Worm (Caenorhabditis elegans) whole organism, L3 larva: ENCODE measurements around the gene F11E6.8.

ENCODE experiments used
- R02D3.7 ChIP-seq: fragments of 150-350 bp; optimal IDR thresholded peaks from 2 replicates; lab custom pipeline; 2014; ENCODE audit warnings: missing biosample characterization, missing genetic modification characterization
- ZK546.5 ChIP-seq: sonication (generic microtip); optimal IDR thresholded peaks from 2 replicates; lab custom pipeline; 2017; ENCODE audit warnings: missing biosample characterization, missing genetic modification characterization
- aly-2 ChIP-seq: fragments of 150-350 bp; optimal IDR thresholded peaks from 2 replicates; lab custom pipeline; 2014; ENCODE audit warnings: missing biosample characterization, missing genetic modification characterization
- ama-1 ChIP-seq: fragments of 150-350 bp; optimal IDR thresholded peaks from 2 replicates; lab custom pipeline; 2018
- daf-12 ChIP-seq: fragments of 150-350 bp; optimal IDR thresholded peaks from 2 replicates; lab custom pipeline; 2014; ENCODE audit warnings: missing biosample characterization, missing genetic modification reagents, missing genetic modification characterization
- elt-1 ChIP-seq: fragments of 150-350 bp; optimal IDR thresholded peaks from 2 replicates; lab custom pipeline; 2014; ENCODE audit warnings: missing biosample characterization, missing genetic modification characterization
- elt-2 ChIP-seq: sonication (generic microtip); optimal IDR thresholded peaks from 2 replicates; lab custom pipeline; 2016; ENCODE audit warnings: missing genetic modification reagents, mild to moderate bottlenecking, missing genetic modification characterization, missing compliant biosample characterization
- elt-3 ChIP-seq, 3 experiments: fragments of 150-350 bp in 1 of 3; sonication (generic microtip) in 2 of 3; optimal IDR thresholded peaks; 2 replicates in 2 of 3; 4 replicates in 1 of 3; lab custom pipeline; 2014 to 2017; ENCODE audit warnings: missing biosample characterization in 3 of 3, missing genetic modification characterization in 3 of 3
- fkh-10 ChIP-seq: sonication (generic microtip); optimal IDR thresholded peaks from 2 replicates; lab custom pipeline; 2017; ENCODE audit warnings: missing biosample characterization, missing genetic modification reagents, missing genetic modification characterization
- fkh-2 ChIP-seq: fragments of 150-350 bp; optimal IDR thresholded peaks from 2 replicates; lab custom pipeline; 2014; ENCODE audit warnings: missing biosample characterization, missing genetic modification reagents, missing genetic modification characterization
- hmg-11 ChIP-seq: sonication (generic microtip); optimal IDR thresholded peaks from 2 replicates; lab custom pipeline; 2016; ENCODE audit warnings: missing genetic modification characterization, missing compliant biosample characterization
- jun-1 ChIP-seq: fragments of 150-350 bp; optimal IDR thresholded peaks from 2 replicates; lab custom pipeline; 2014; ENCODE audit warnings: missing biosample characterization, missing genetic modification reagents, missing genetic modification characterization
- lin-39 ChIP-seq: fragments of 150-350 bp; optimal IDR thresholded peaks from 2 replicates; lab custom pipeline; 2018; ENCODE audit warnings: missing biosample characterization, missing genetic modification reagents, missing genetic modification characterization
- mdl-1 ChIP-seq: fragments of 150-350 bp; optimal IDR thresholded peaks from 2 replicates; lab custom pipeline; 2014; ENCODE audit warnings: missing biosample characterization, missing genetic modification characterization
- mml-1 ChIP-seq: fragments of 150-350 bp; sonication (generic microtip); optimal IDR thresholded peaks from 3 replicates; lab custom pipeline; 2014; ENCODE audit warnings: missing biosample characterization, missing genetic modification characterization
- nfya-1 ChIP-seq: sonication (generic microtip); optimal IDR thresholded peaks from 2 replicates; lab custom pipeline; 2017; ENCODE audit warnings: missing genetic modification characterization, mild to moderate bottlenecking, missing compliant biosample characterization, antibody characterized with exemption, moderate library complexity; ENCODE audit not compliant: insufficient read depth
- nhr-11 ChIP-seq: fragments of 150-350 bp; optimal IDR thresholded peaks from 2 replicates; lab custom pipeline; 2014; ENCODE audit warnings: missing biosample characterization, missing genetic modification characterization
- nhr-23 ChIP-seq: fragments of 150-350 bp; optimal IDR thresholded peaks from 2 replicates; lab custom pipeline; 2014; ENCODE audit warnings: missing biosample characterization, missing genetic modification reagents, missing genetic modification characterization
- nhr-237 ChIP-seq: fragments of 150-350 bp; optimal IDR thresholded peaks from 2 replicates; lab custom pipeline; 2014; ENCODE audit warnings: missing biosample characterization, missing genetic modification characterization
- nhr-25 ChIP-seq: sonication (generic microtip); optimal IDR thresholded peaks from 2 replicates; lab custom pipeline; 2017; ENCODE audit warnings: missing biosample characterization, missing genetic modification characterization
- nhr-28 ChIP-seq: fragments of 150-350 bp; optimal IDR thresholded peaks from 2 replicates; lab custom pipeline; 2014; ENCODE audit warnings: missing biosample characterization, missing genetic modification characterization
- nhr-43 ChIP-seq: sonication (generic microtip); optimal IDR thresholded peaks from 2 replicates; lab custom pipeline; 2016; ENCODE audit warnings: mild to moderate bottlenecking, missing genetic modification characterization, missing compliant biosample characterization; ENCODE audit not compliant: poor library complexity, severe bottlenecking
- nhr-67 ChIP-seq: fragments of 150-350 bp; optimal IDR thresholded peaks from 2 replicates; lab custom pipeline; 2014; ENCODE audit warnings: missing biosample characterization, missing genetic modification characterization
- nhr-76 ChIP-seq: fragments of 150-350 bp; sonication (generic microtip); optimal IDR thresholded peaks from 5 replicates; lab custom pipeline; 2014; ENCODE audit warnings: missing biosample characterization, missing genetic modification characterization
- pha-4 ChIP-seq: fragments of 150-350 bp; optimal IDR thresholded peaks from 2 replicates; lab custom pipeline; 2014; ENCODE audit warnings: missing biosample characterization, missing genetic modification reagents, missing genetic modification characterization
- pqm-1 ChIP-seq: fragments of 150-350 bp; optimal IDR thresholded peaks from 2 replicates; lab custom pipeline; 2017; ENCODE audit warnings: missing biosample characterization, missing genetic modification characterization, inconsistent platforms
- sea-2 ChIP-seq: fragments of 150-350 bp; sonication (generic microtip); optimal IDR thresholded peaks from 4 replicates; lab custom pipeline; 2014; ENCODE audit warnings: missing biosample characterization, missing genetic modification reagents, missing genetic modification characterization
- skn-1 ChIP-seq: fragments of 150-350 bp; optimal IDR thresholded peaks from 2 replicates; lab custom pipeline; 2014; ENCODE audit warnings: missing biosample characterization, missing genetic modification characterization
- unc-39 ChIP-seq: sonication (generic microtip); optimal IDR thresholded peaks from 4 replicates; lab custom pipeline; 2017; ENCODE audit warnings: missing biosample characterization, missing genetic modification characterization
- unc-62 ChIP-seq: fragments of 150-350 bp; sonication (generic microtip); optimal IDR thresholded peaks from 4 replicates; lab custom pipeline; 2014; ENCODE audit warnings: missing biosample characterization, missing genetic modification reagents, missing genetic modification characterization
- ztf-11 ChIP-seq: fragments of 150-350 bp; optimal IDR thresholded peaks from 2 replicates; lab custom pipeline; 2014; ENCODE audit warnings: missing biosample characterization, missing genetic modification characterization

The F11E6.8 gene

DNA sequence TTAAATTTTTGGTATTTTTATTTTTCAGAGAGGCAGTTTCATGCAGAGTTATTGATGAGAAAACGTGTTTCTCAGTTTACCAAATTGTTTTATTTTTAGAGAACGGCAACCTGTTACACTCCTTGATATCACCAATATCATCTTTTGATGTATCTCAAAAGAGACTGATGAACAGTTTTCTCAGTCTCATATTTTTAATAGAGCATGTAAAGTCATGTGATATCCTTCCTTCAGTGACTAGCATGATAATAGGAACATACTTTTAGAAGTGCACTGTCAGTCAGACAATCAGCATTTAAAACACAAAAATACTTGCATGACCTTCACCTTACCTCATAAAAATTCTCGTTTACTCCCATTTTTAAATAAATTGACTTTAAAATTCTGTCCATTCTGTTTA is 7.8 kb downstream of the F11E6.8 start, which contains the start of gene F11E6.11:
Gene F11E6.11, plus strand, starts transcription at position 325 of the 400 bp plus-strand sequence.
- TF ChIP-seq nhr-11 (tag; lab: Kevin White, UChicago) (no peak), skn-1 (no peak), hmg-11 (no peak), pha-4 (tag; lab: Kevin White, UChicago) (no peak), nhr-23 (tag; lab: Kevin White, UChicago) (peak; percentile 15), fkh-10 (GFP tag; lab: Kevin White, UChicago) (no peak), ztf-11 (tag; lab: Kevin White, UChicago) (no peak), nhr-43 (tag; lab: Kevin White, UChicago) (peak; percentile 36), pqm-1 (tag; lab: Kevin White, UChicago) (peak; percentile 6), nhr-25 (tag; lab: Kevin White, UChicago) (peak; percentile 51)
- TF ChIP-seq, all 47 proteins: peak for 4

ce11 chrIV:17441260-17441659 is 9.1 kb downstream of the F11E6.8 start:
- TF ChIP-seq nhr-43 (tag; lab: Kevin White, UChicago) (peak; percentile 6), mml-1 (tag; lab: Kevin White, UChicago) (no peak), pqm-1 (tag; lab: Kevin White, UChicago) (no peak), nhr-76 (tag; lab: Kevin White, UChicago) (no peak), nhr-25 (tag; lab: Kevin White, UChicago) (peak; percentile 39), elt-2 (tag; lab: Kevin White, UChicago) (peak; percentile 25)

DNA sequence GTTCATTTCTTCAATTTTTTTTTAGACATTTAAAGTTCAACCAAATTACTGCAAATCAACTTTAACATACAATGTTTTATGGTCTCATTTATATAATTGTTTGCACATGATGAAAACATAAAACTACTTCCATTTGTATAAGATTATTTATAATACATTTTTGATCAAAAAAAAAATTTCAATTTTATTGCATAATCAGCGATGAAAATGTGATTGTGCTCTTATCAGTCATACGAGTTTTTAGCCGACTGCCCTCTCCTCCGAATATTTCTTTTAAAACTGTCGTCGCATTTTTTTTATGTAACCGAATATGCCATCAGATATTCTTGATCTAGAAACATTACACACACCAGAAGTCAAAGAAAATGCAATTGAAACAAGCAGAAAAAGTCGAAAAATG is 9.9 kb downstream of the F11E6.8 start, which contains the start of gene F08A7.1:
Gene F08A7.1, plus strand, starts transcription at position 191 of the 400 bp plus-strand sequence.
- TF ChIP-seq pqm-1 (tag; lab: Kevin White, UChicago) (peak; percentile 78), elt-2 (tag; lab: Kevin White, UChicago) (peak; percentile 71), pha-4 (tag; lab: Kevin White, UChicago) (peak; percentile 48), fkh-2 (tag; lab: Kevin White, UChicago) (no peak)

DNA sequence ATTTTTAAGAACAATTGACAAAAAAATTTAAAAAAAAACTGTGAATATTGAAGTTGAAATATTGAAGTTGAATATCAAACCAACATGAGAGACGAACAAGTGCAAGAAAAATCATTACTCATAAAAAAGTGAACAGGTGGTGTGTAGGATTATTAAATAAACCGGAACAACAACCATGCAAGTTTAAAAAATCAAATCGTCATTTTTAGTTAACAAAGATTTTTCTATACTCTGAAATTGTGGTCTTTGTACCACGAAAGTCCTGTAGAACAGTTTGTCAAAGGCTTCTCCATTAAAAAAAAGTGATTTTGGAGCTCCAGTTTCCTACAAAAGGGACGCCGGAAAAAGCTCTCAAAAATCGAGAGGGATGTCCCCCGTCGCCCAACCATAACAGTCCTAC is 10.3 kb downstream of the F11E6.8 start, which contains the start of gene C06A12.19:
Gene C06A12.19, minus strand, starts transcription at position 101 of the 400 bp plus-strand sequence.
- TF ChIP-seq pha-4 (tag; lab: Kevin White, UChicago) (no peak), unc-39 (tag; lab: Kevin White, UChicago) (no peak), sea-2 (GFP tag; lab: Kevin White, UChicago) (no peak), pqm-1 (tag; lab: Kevin White, UChicago) (no peak), nhr-28 (tag; lab: Kevin White, UChicago) (no peak)

- TF ChIP-seq nhr-23 (tag; lab: Kevin White, UChicago) (no peak), ama-1 (lab: Kevin White, UChicago) (no peak), R02D3.7 (tag; lab: Kevin White, UChicago) (no peak), nfya-1 (tag; lab: Kevin White, UChicago) (no peak), elt-1 (tag; lab: Kevin White, UChicago) (no peak), nhr-76 (tag; lab: Kevin White, UChicago) (no peak), mdl-1 (tag; lab: Kevin White, UChicago) (no peak)
These were observed 13.3 kb downstream of the F11E6.8 start, which contains the start of gene C06A12.8 for ce11 chrIV:17437038-17437437. Gene C06A12.8 (plus strand): TSS chrIV:17437338.

DNA sequence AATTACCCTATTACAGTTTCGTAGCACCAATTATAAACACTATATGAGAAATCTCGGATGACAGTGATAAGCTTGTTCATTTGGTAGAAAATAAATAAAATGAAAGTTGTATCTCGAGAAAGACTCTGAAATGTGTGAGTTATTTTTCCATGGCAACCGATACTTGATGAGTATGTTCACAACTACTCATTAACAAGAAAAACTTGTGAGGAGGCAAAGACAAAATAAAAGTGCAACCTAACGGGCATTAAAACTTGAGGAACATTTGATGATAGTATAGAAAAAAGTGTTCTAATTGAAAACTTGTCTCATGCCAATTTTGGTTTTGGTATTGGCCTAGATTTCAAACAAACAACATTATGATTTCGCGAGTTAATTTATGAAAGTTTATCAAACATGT is 13.8 kb downstream of the F11E6.8 start, which contains the start of gene gcy-27:
Gene gcy-27, minus strand, starts transcription at position 101 of the 400 bp plus-strand sequence.
- TF ChIP-seq pha-4 (tag; lab: Kevin White, UChicago) (no peak), sea-2 (GFP tag; lab: Kevin White, UChicago) (no peak), daf-12 (no peak), unc-62 (GFP tag; lab: Kevin White, UChicago) (no peak), nhr-28 (tag; lab: Kevin White, UChicago) (no peak), elt-3 (tag; optimal IDR thresholded peaks at IDR 0.05; lab: Kevin White, UChicago) (no peak), nhr-237 (no peak)

DNA sequence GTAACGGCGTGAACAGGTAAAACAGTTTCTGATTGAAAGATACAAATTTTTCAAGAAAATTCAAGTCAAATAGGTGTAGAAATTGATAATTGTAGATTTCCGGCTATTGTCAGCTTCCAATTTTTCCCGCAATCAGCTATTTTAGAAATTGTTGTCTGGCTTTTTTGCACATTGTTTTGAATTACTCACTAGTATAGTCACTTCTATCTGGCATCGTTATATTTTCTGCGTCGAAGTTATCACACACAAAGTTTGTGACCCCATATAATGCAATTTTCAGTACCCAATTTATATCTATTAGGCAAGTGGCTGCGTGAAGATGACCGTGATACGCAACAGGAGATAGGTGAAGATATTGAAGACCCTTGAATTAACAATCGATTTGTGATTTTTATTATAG is 15.1 kb downstream of the F11E6.8 start:
- TF ChIP-seq unc-39 (tag; lab: Kevin White, UChicago) (no peak), jun-1 (tag; lab: Kevin White, UChicago) (no peak), nhr-11 (tag; lab: Kevin White, UChicago) (no peak), ZK546.5 (tag; lab: Kevin White, UChicago) (no peak), fkh-10 (GFP tag; lab: Kevin White, UChicago) (no peak), nhr-76 (tag; lab: Kevin White, UChicago) (no peak), daf-12 (no peak), lin-39 (no peak), ztf-11 (tag; lab: Kevin White, UChicago) (no peak), ama-1 (lab: Kevin White, UChicago) (no peak), nhr-67 (tag; lab: Kevin White, UChicago) (no peak), elt-1 (tag; lab: Kevin White, UChicago) (no peak), skn-1 (no peak), fkh-2 (tag; lab: Kevin White, UChicago) (no peak), aly-2 (tag; lab: Kevin White, UChicago) (no peak)
